Worm (Caenorhabditis elegans): ENCODE measurements around the gene wrt-10.

DNA sequence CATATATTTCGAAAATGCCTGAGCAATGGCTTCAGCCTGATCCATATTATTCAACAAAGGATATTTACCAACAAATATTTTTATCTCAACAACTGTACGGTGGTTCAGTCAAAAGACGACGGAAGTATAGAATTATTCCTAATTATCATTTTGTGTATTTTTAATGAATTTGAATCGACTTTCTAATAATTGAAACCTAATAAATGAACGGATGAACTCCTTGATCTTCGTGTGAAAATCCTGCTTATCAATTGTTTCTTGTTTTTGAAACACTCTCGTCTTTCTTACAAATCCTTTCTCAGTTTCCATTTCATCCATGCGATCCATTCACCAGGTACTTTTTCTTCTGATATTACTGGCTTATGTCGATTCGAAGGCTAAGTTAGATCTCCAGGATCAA lies 41.3 kb upstream of the wrt-10 start, which contains the start of gene F35D2.1:
- TF ChIP-seq zip-2 (tag; optimal IDR thresholded peaks at IDR 0.05) (no peak), fkh-10 (GFP tag; optimal IDR thresholded peaks at IDR 0.05) (no peak), lsy-2 (tag; optimal IDR thresholded peaks at IDR 0.05) (no peak), ama-1 (optimal IDR thresholded peaks at IDR 0.05) (no peak), unc-62 (GFP tag; optimal IDR thresholded peaks at IDR 0.05 in 1 of 2) (no peak), unc-62 (tag; optimal IDR thresholded peaks at IDR 0.05) (no peak), aha-1 (tag) (no peak)
